Fruit fly (Drosophila melanogaster) whole organism: ENCODE results near the gene CG10470.

Experiments used
- CG8478 ChIP-seq: fragments of >200 bp; optimal IDR thresholded peaks from 2 replicates; lab custom pipeline; 2018; ENCODE audit warnings: inconsistent platforms
- Dll ChIP-seq: fragments of >200 bp; optimal IDR thresholded peaks from 2 replicates; lab custom pipeline; 2017
- pan ChIP-seq: fragments of >200 bp; optimal IDR thresholded peaks from 2 replicates; lab custom pipeline; 2017
- psq ChIP-seq: fragments of >200 bp; optimal IDR thresholded peaks from 2 replicates; lab custom pipeline; 2017

- TF ChIP-seq Dll (no peak), CG8478 (lab: Kevin White, UChicago) (no peak), psq (no peak), pan (lab: Kevin White, UChicago) (no peak)
Observed at dm6 chr2L:19071713-19072112, 22.8 kb downstream of the CG10470 start.
